Worm (Caenorhabditis elegans) whole organism, mixed stage, embryonic: ENCODE data around the gene jac-1.
A peak's percentile ranks its signal among the peaks of the same experiment; 100 is the strongest.

ENCODE experiments used
- M03D4.4 ChIP-seq: sonication (generic microtip); optimal IDR thresholded peaks from 2 replicates; lab custom pipeline; 2017; ENCODE audit warnings: mild to moderate bottlenecking, missing genetic modification characterization, missing compliant biosample characterization
- bed-3 ChIP-seq: fragments of 200-800 bp; sonication (Bioruptor generic); optimal IDR thresholded peaks from 3 replicates; lab custom pipeline; 2018; ENCODE audit warnings: mild to moderate bottlenecking, missing genetic modification characterization, moderate library complexity, missing compliant biosample characterization
- blmp-1 ChIP-seq: fragments of 150-350 bp; optimal IDR thresholded peaks from 2 replicates; lab custom pipeline; 2014; ENCODE audit warnings: missing biosample characterization, missing genetic modification characterization
- ceh-39 ChIP-seq: fragments of 150-350 bp; optimal IDR thresholded peaks from 2 replicates; lab custom pipeline; 2014; ENCODE audit warnings: missing biosample characterization, missing genetic modification characterization
- ceh-43 ChIP-seq: fragments of 200-800 bp; sonication (Bioruptor generic); optimal IDR thresholded peaks from 2 replicates; lab custom pipeline; 2018; ENCODE audit warnings: mild to moderate bottlenecking, missing genetic modification characterization, moderate library complexity, missing compliant biosample characterization
- ceh-83 ChIP-seq: fragments of 200-800 bp; sonication (Bioruptor generic); optimal IDR thresholded peaks from 2 replicates; lab custom pipeline; 2018; ENCODE audit warnings: mild to moderate bottlenecking, missing genetic modification characterization, missing compliant biosample characterization
- ces-1 ChIP-seq: fragments of 150-350 bp; optimal IDR thresholded peaks from 2 replicates; lab custom pipeline; 2014; ENCODE audit warnings: missing biosample characterization, missing genetic modification reagents, missing genetic modification characterization
- cnd-1 ChIP-seq: fragments of 200-800 bp; sonication (Bioruptor generic); optimal IDR thresholded peaks from 2 replicates; lab custom pipeline; 2018; ENCODE audit warnings: mild to moderate bottlenecking, missing genetic modification characterization, missing compliant biosample characterization
- drap-1 ChIP-seq: fragments of 200-800 bp; sonication (Bioruptor generic); optimal IDR thresholded peaks from 3 replicates; lab custom pipeline; 2018; ENCODE audit warnings: mild to moderate bottlenecking, missing genetic modification characterization, missing compliant biosample characterization
- elt-1 ChIP-seq: sonication (generic microtip); optimal IDR thresholded peaks from 2 replicates; lab custom pipeline; 2017; ENCODE audit warnings: missing genetic modification characterization, mild to moderate bottlenecking, missing compliant biosample characterization, antibody characterized with exemption, moderate library complexity, borderline replicate concordance; ENCODE audit not compliant: insufficient read depth
- elt-3 ChIP-seq: fragments of 150-350 bp; optimal IDR thresholded peaks from 2 replicates; lab custom pipeline; 2014; ENCODE audit warnings: missing biosample characterization, missing genetic modification characterization
- flh-1 ChIP-seq: fragments of 200-800 bp; sonication (Bioruptor generic); optimal IDR thresholded peaks from 2 replicates; lab custom pipeline; 2018; ENCODE audit warnings: mild to moderate bottlenecking, missing genetic modification characterization, moderate library complexity, missing compliant biosample characterization
- ham-2 ChIP-seq: fragments of 200-800 bp; sonication (Bioruptor generic); optimal IDR thresholded peaks from 2 replicates; lab custom pipeline; 2018; ENCODE audit warnings: mild to moderate bottlenecking, missing genetic modification characterization, missing compliant biosample characterization
- hlh-1 ChIP-seq: fragments of 150-350 bp; optimal IDR thresholded peaks from 2 replicates; lab custom pipeline; 2014; ENCODE audit warnings: missing biosample characterization, missing genetic modification reagents, missing genetic modification characterization
- lin-13 ChIP-seq: fragments of 150-350 bp; optimal IDR thresholded peaks from 2 replicates; lab custom pipeline; 2014; ENCODE audit warnings: missing biosample characterization, missing genetic modification characterization
- lin-32 ChIP-seq: fragments of 200-800 bp; sonication (Bioruptor generic); optimal IDR thresholded peaks from 2 replicates; lab custom pipeline; 2018; ENCODE audit warnings: mild to moderate bottlenecking, missing genetic modification characterization, missing compliant biosample characterization
- lsy-2 ChIP-seq: fragments of 150-350 bp; optimal IDR thresholded peaks from 2 replicates; lab custom pipeline; 2014; ENCODE audit warnings: missing biosample characterization, missing genetic modification characterization
- mab-5 ChIP-seq: fragments of 150-350 bp; optimal IDR thresholded peaks from 2 replicates; lab custom pipeline; 2014; ENCODE audit warnings: missing biosample characterization, missing genetic modification characterization
- mep-1 ChIP-seq: fragments of 150-350 bp; optimal IDR thresholded peaks from 2 replicates; lab custom pipeline; 2017; ENCODE audit warnings: missing biosample characterization, missing genetic modification reagents, missing genetic modification characterization, inconsistent platforms
- mls-2 ChIP-seq: sonication (generic microtip); optimal IDR thresholded peaks from 2 replicates; lab custom pipeline; 2016; ENCODE audit warnings: mild to moderate bottlenecking, missing genetic modification characterization, moderate library complexity, missing compliant biosample characterization
- nhr-12 ChIP-seq: fragments of 150-350 bp; optimal IDR thresholded peaks from 2 replicates; lab custom pipeline; 2014; ENCODE audit warnings: missing biosample characterization, missing genetic modification characterization
- nhr-2 ChIP-seq: fragments of 150-350 bp; optimal IDR thresholded peaks from 2 replicates; lab custom pipeline; 2014; ENCODE audit warnings: missing biosample characterization, missing genetic modification characterization
- nhr-237 ChIP-seq: fragments of 150-350 bp; optimal IDR thresholded peaks from 2 replicates; lab custom pipeline; 2014; ENCODE audit warnings: missing biosample characterization, missing genetic modification characterization
- nhr-28 ChIP-seq: fragments of 150-350 bp; optimal IDR thresholded peaks from 2 replicates; lab custom pipeline; 2014; ENCODE audit warnings: missing biosample characterization, missing genetic modification characterization
- nhr-76 ChIP-seq: sonication (generic microtip); optimal IDR thresholded peaks from 2 replicates; lab custom pipeline; 2017; ENCODE audit warnings: missing biosample characterization, missing genetic modification characterization
- pha-4 ChIP-seq: fragments of 150-350 bp; optimal IDR thresholded peaks from 2 replicates; lab custom pipeline; 2018; ENCODE audit warnings: missing biosample characterization, missing genetic modification reagents, missing genetic modification characterization
- sem-2 ChIP-seq: fragments of 200-800 bp; sonication (Bioruptor generic); optimal IDR thresholded peaks from 2 replicates; lab custom pipeline; 2018; ENCODE audit warnings: mild to moderate bottlenecking, missing genetic modification characterization, missing compliant biosample characterization
- snpc-4 ChIP-seq: fragments of 150-350 bp; optimal IDR thresholded peaks from 2 replicates; lab custom pipeline; 2014; ENCODE audit warnings: missing biosample characterization, missing genetic modification characterization
- sptf-1 ChIP-seq: sonication (generic microtip); optimal IDR thresholded peaks from 2 replicates; lab custom pipeline; 2017; ENCODE audit warnings: mild to moderate bottlenecking, missing genetic modification characterization, moderate library complexity, missing compliant biosample characterization
- tbx-8 ChIP-seq: fragments of 200-800 bp; sonication (Bioruptor generic); optimal IDR thresholded peaks from 2 replicates; lab custom pipeline; 2018; ENCODE audit warnings: mild to moderate bottlenecking, missing genetic modification characterization, moderate library complexity, missing compliant biosample characterization
- unc-120 ChIP-seq: sonication (generic microtip); optimal IDR thresholded peaks from 2 replicates; lab custom pipeline; 2017; ENCODE audit warnings: missing genetic modification characterization, missing compliant biosample characterization; ENCODE audit not compliant: poor library complexity, severe bottlenecking
- unc-39 ChIP-seq: fragments of 150-350 bp; optimal IDR thresholded peaks from 2 replicates; lab custom pipeline; 2014; ENCODE audit warnings: missing biosample characterization, missing genetic modification characterization
- unc-62 ChIP-seq: fragments of 150-350 bp; optimal IDR thresholded peaks from 2 replicates; lab custom pipeline; 2014; ENCODE audit warnings: missing biosample characterization, missing genetic modification reagents, missing genetic modification characterization
- zip-8 ChIP-seq: fragments of 150-350 bp; optimal IDR thresholded peaks from 2 replicates; lab custom pipeline; 2014; ENCODE audit warnings: missing biosample characterization, missing genetic modification characterization
- ztf-11 ChIP-seq: fragments of 150-350 bp; optimal IDR thresholded peaks from 2 replicates; lab custom pipeline; 2014; ENCODE audit warnings: missing biosample characterization, missing genetic modification characterization

The jac-1 gene

DNA sequence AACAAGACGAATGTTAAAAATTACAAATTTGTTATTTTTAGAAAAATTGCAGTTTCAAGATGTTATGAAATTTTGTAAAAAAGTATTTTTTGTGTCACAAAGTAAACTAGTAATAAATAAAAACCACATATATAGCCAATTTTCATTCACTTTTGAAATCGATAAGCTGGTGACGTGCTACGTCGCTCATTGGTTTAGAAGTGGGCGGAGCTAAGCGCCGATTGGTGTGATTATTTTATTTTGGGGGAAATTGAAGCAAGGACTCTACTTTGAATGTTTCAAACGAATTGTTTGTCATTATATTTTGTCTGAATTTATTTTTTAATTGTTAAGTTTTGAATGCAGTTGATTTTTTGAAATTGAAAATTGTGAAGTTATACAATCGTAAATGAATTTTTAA is 7.7 kb upstream of the jac-1 start:
- TF ChIP-seq cnd-1 (tag; lab: Kevin White, UChicago) (no peak), nhr-76 (tag; lab: Kevin White, UChicago) (no peak), mab-5 (tag; lab: Kevin White, UChicago) (no peak), nhr-12 (no peak), unc-120 (tag; lab: Kevin White, UChicago) (no peak), sem-2 (GFP tag; lab: Kevin White, UChicago) (no peak), mls-2 (tag; lab: Kevin White, UChicago) (no peak), blmp-1 (no peak), bed-3 (GFP tag; lab: Kevin White, UChicago) (no peak), ces-1 (no peak), nhr-237 (tag; lab: Kevin White, UChicago) (no peak), mep-1 (tag; lab: Kevin White, UChicago) (no peak), elt-1 (tag; lab: Kevin White, UChicago) (no peak), snpc-4 (no peak), lin-13 (no peak), ceh-83 (GFP tag; lab: Kevin White, UChicago) (no peak), zip-8 (tag; lab: Kevin White, UChicago) (no peak), ztf-11 (no peak), drap-1 (GFP tag; lab: Kevin White, UChicago) (no peak), pha-4 (tag; lab: Kevin White, UChicago) (no peak)

ce11 chrIV:16028475-16028874 is 1.8 kb upstream of the jac-1 start:
- TF ChIP-seq hlh-1 (tag; lab: Kevin White, UChicago) (no peak), lsy-2 (tag; lab: Kevin White, UChicago) (peak; percentile 34)

DNA sequence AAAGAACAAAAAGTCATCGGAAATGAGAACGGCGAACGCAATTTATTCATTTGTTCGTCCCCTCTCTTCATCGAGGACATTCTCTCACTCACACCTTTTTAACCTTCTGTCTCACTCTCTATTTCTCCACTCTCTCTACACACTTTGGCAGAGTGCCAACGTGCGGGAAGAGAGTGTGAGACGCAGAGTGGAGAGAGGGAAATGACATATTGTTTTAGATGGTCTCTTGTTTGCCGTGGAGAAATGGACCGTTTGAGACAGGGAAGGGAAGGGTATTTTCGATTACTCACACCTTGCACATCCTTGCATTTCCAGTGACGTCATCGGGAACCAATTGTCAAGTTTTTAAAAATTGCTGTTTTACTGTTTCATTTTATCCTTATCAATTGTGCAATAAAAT is 2.5 kb downstream of the jac-1 start:
- TF ChIP-seq ham-2 (GFP tag; lab: Kevin White, UChicago) (no peak), lsy-2 (tag; lab: Kevin White, UChicago) (no peak), bed-3 (GFP tag; lab: Kevin White, UChicago) (no peak), flh-1 (GFP tag; lab: Kevin White, UChicago) (no peak), snpc-4 (no peak), nhr-12 (no peak), cnd-1 (tag; lab: Kevin White, UChicago) (peak; percentile 22), M03D4.4 (no peak), zip-8 (tag; lab: Kevin White, UChicago) (peak; percentile 18), ceh-43 (GFP tag; lab: Kevin White, UChicago) (no peak), ces-1 (peak; percentile 32), mls-2 (tag; lab: Kevin White, UChicago) (peak; percentile 36), unc-120 (tag; lab: Kevin White, UChicago) (peak; percentile 45), nhr-2 (peak; percentile 85), lin-13 (no peak), ceh-83 (GFP tag; lab: Kevin White, UChicago) (no peak), drap-1 (GFP tag; lab: Kevin White, UChicago) (no peak), hlh-1 (tag; lab: Kevin White, UChicago) (peak; percentile 42), nhr-28 (tag; lab: Kevin White, UChicago) (no peak), sptf-1 (tag; lab: Kevin White, UChicago) (no peak), sem-2 (GFP tag; lab: Kevin White, UChicago) (no peak), elt-1 (tag; lab: Kevin White, UChicago) (no peak), pha-4 (tag; lab: Kevin White, UChicago) (no peak), lin-32 (no peak), nhr-76 (tag; lab: Kevin White, UChicago) (no peak), nhr-237 (tag; lab: Kevin White, UChicago) (no peak), unc-62 (GFP tag; lab: Kevin White, UChicago) (peak; percentile 63), ceh-39 (tag; lab: Kevin White, UChicago) (no peak), mep-1 (tag; lab: Kevin White, UChicago) (peak; percentile 22), tbx-8 (no peak), ztf-11 (peak; percentile 53), blmp-1 (no peak), elt-3 (tag; lab: Kevin White, UChicago) (no peak), unc-39 (tag; lab: Kevin White, UChicago) (no peak), mab-5 (tag; lab: Kevin White, UChicago) (no peak)
